Worm (Caenorhabditis elegans): ENCODE measurements around the gene abu-4.

DNA sequence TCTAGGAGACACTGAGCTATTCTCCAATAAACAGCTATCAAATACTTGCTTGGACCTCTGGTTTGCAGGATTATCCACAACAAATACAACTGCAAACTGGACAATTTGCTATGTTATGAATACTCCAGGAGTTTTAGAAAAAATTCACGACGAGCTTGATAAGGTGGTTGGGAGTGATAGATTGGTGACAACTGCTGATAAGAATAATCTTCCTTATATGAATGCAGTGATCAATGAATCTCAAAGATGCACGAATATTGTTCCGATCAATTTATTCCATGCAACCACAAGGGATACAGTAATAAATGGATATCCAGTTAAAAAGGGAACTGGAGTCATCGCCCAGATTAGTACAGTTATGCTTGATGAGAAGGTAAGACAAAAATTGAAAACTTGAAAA, 22.9 kb upstream of the abu-4 start:
- TF ChIP-seq mab-5 (tag; optimal IDR thresholded peaks at IDR 0.05) (no peak), sptf-1 (tag; optimal IDR thresholded peaks at IDR 0.05) (no peak), unc-62 (GFP tag; optimal IDR thresholded peaks at IDR 0.05) (no peak), nhr-28 (tag; optimal IDR thresholded peaks at IDR 0.05) (no peak), lin-13 (tag; optimal IDR thresholded peaks at IDR 0.05) (no peak), nhr-237 (tag; optimal IDR thresholded peaks at IDR 0.05) (no peak), nhr-76 (tag; optimal IDR thresholded peaks at IDR 0.05) (no peak), pha-4 (tag; optimal IDR thresholded peaks at IDR 0.05) (no peak), blmp-1 (tag; optimal IDR thresholded peaks at IDR 0.05) (no peak), elt-1 (tag; optimal IDR thresholded peaks at IDR 0.05; ENCODE audit: borderline replicate concordance, insufficient read depth) (no peak), lsy-2 (tag; optimal IDR thresholded peaks at IDR 0.05) (no peak), nhr-12 (tag; optimal IDR thresholded peaks at IDR 0.05) (no peak), elt-3 (tag; optimal IDR thresholded peaks at IDR 0.05) (no peak), ztf-11 (tag; optimal IDR thresholded peaks at IDR 0.05) (no peak)
